Worm (Caenorhabditis elegans) whole organism, early embryonic: ENCODE data around the gene C39E9.12.

Source experiments
- B0310.2 ChIP-seq: sonication (generic microtip); optimal IDR thresholded peaks from 2 replicates; lab custom pipeline; 2016; ENCODE audit warnings: mild to moderate bottlenecking, missing genetic modification characterization, missing compliant biosample characterization
- ama-1 ChIP-seq: fragments of 150-350 bp; optimal IDR thresholded peaks from 2 replicates; lab custom pipeline; 2014
- flt-1 ChIP-seq: fragments of 200-800 bp; sonication (Bioruptor generic); IDR thresholded peaks from 2 replicates; pipeline ENCODE4 v1.3.6; 2022; ENCODE audit warnings: missing genetic modification characterization, missing compliant biosample characterization
- sea-1 ChIP-seq: fragments of 200-800 bp; sonication (Bioruptor generic); conservative IDR thresholded peaks from 2 replicates; pipeline ENCODE4 v1.3.6; 2022; ENCODE audit warnings: missing genetic modification characterization, missing compliant biosample characterization

- TF ChIP-seq flt-1: no peak
- no peak for TF ChIP-seq B0310.2
- no peak for TF ChIP-seq ama-1
- no peak for TF ChIP-seq sea-1
Observed at ce11 chrIV:13108430-13108829, 14.6 kb downstream of the C39E9.12 start.
